Worm (Caenorhabditis elegans): ENCODE measurements around the gene sru-23.
"Not testable (repeated sequence)": the region's sequence is repeated elsewhere in the genome, so short reads cannot be mapped to it uniquely, and the experiment has no call there.

Gene sru-23

ce11 chrV:15940254-15940653 lies 32.1 kb downstream of the sru-23 start, which contains the start of gene srw-55:
Gene srw-55 (minus strand): TSS chrV:15940354.
- TF ChIP-seq pros-1 (tag; optimal IDR thresholded peaks at IDR 0.05) (no peak), fkh-6 (tag; optimal IDR thresholded peaks at IDR 0.05) (no peak), ceh-2 (tag; optimal IDR thresholded peaks at IDR 0.05) (no peak), gmeb-2 (tag; optimal IDR thresholded peaks at IDR 0.05) (no peak), pag-3 (tag; optimal IDR thresholded peaks at IDR 0.05; ENCODE audit: borderline replicate concordance) (no peak)

- TF ChIP-seq ceh-30 (tag; optimal IDR thresholded peaks at IDR 0.05) (no peak), nhr-11 (tag; optimal IDR thresholded peaks at IDR 0.05) (no peak), T23F11.4 (GFP tag; optimal IDR thresholded peaks at IDR 0.05) (no peak), nhr-232 (tag; optimal IDR thresholded peaks at IDR 0.05) (no peak)
These were observed 40.0 kb downstream of the sru-23 start, which contains the start of gene srw-26 for ce11 chrV:15932390-15932789. Gene srw-26 (minus strand): TSS chrV:15932490.

ce11 chrV:15929882-15930281 lies 42.5 kb downstream of the sru-23 start, which contains the start of gene srbc-77:
Gene srbc-77 (plus strand): TSS chrV:15930182.
- TF ChIP-seq dmd-4 (tag; optimal IDR thresholded peaks at IDR 0.05; ENCODE audit: borderline replicate concordance); elt-2 (tag; optimal IDR thresholded peaks at IDR 0.05); pros-1 (tag; optimal IDR thresholded peaks at IDR 0.05): not testable (repeated sequence)

ce11 chrV:15928325-15928724 lies 44.1 kb downstream of the sru-23 start, which contains the start of gene pzf-1:
Gene pzf-1 (minus strand): TSS chrV:15928425.
- TF ChIP-seq sox-4 (tag; optimal IDR thresholded peaks at IDR 0.05) (no peak), tbx-2 (tag; optimal IDR thresholded peaks at IDR 0.05) (no peak), pha-2 (tag; optimal IDR thresholded peaks at IDR 0.05) (no peak), C38D4.7 (GFP tag; optimal IDR thresholded peaks at IDR 0.05) (no peak), ets-4 (tag; optimal IDR thresholded peaks at IDR 0.05) (no peak), pqm-1 (tag; optimal IDR thresholded peaks at IDR 0.05) (no peak), elt-4 (tag; optimal IDR thresholded peaks at IDR 0.05) (no peak), gmeb-2 (tag; optimal IDR thresholded peaks at IDR 0.05) (no peak), fkh-6 (tag; optimal IDR thresholded peaks at IDR 0.05) (no peak), ttx-3 (tag; optimal IDR thresholded peaks at IDR 0.05) (no peak), Y22D7AL.16 (tag; optimal IDR thresholded peaks at IDR 0.05) (no peak), lin-11 (tag; optimal IDR thresholded peaks at IDR 0.05) (no peak), syd-9 (tag; optimal IDR thresholded peaks at IDR 0.05) (no peak), ceh-24 (tag; optimal IDR thresholded peaks at IDR 0.05) (no peak), ceh-2 (tag; optimal IDR thresholded peaks at IDR 0.05) (no peak), mec-3 (tag; optimal IDR thresholded peaks at IDR 0.05; ENCODE audit: borderline replicate concordance) (no peak), ztf-16 (tag; optimal IDR thresholded peaks at IDR 0.05) (no peak), ceh-31 (tag; optimal IDR thresholded peaks at IDR 0.05) (no peak), rnt-1 (tag; optimal IDR thresholded peaks at IDR 0.05) (no peak)

- no peak for TF ChIP-seq lin-11 (tag; optimal IDR thresholded peaks at IDR 0.05)
- no peak for TF ChIP-seq dve-1 (tag; optimal IDR thresholded peaks at IDR 0.05)
These were observed 48.1 kb downstream of the sru-23 start, which contains the start of gene nhr-108 for ce11 chrV:15924307-15924706. Gene nhr-108 (minus strand): TSS chrV:15924472.

- TF ChIP-seq dmd-4 (tag; optimal IDR thresholded peaks at IDR 0.05; ENCODE audit: borderline replicate concordance) (no peak), C08G9.2 (tag; optimal IDR thresholded peaks at IDR 0.05) (no peak), zip-5 (tag; optimal IDR thresholded peaks at IDR 0.05) (no peak), unc-3 (GFP tag; conservative IDR thresholded peaks at IDR 0.05) (no peak), unc-3 (tag; optimal IDR thresholded peaks at IDR 0.05) (no peak), fkh-6 (tag; optimal IDR thresholded peaks at IDR 0.05) (no peak), ets-4 (tag; optimal IDR thresholded peaks at IDR 0.05) (no peak), tbx-2 (tag; optimal IDR thresholded peaks at IDR 0.05) (no peak), K02D7.2 (tag; optimal IDR thresholded peaks at IDR 0.05) (no peak)
These were observed 49.4 kb downstream of the sru-23 start, which contains the start of gene F35E8.13 for ce11 chrV:15922979-15923378. Gene F35E8.13 (plus strand): TSS chrV:15923279.

All from whole organism, late embryonic.